Worm (Caenorhabditis elegans) whole organism, young adult: ENCODE data around the gene sli-1.

Source experiments
- B0261.1 ChIP-seq: sonication (generic microtip); optimal IDR thresholded peaks from 2 replicates; lab custom pipeline; 2016; ENCODE audit warnings: mild to moderate bottlenecking, missing genetic modification characterization, moderate library complexity, missing compliant biosample characterization
- D2030.7 ChIP-seq: fragments of 200-800 bp; sonication (Bioruptor generic); IDR thresholded peaks from 2 replicates; pipeline ENCODE4 v1.3.6; 2022; ENCODE audit warnings: missing genetic modification reagents, missing genetic modification characterization, missing compliant biosample characterization
- F10E7.11 ChIP-seq: sonication (generic microtip); optimal IDR thresholded peaks from 2 replicates; lab custom pipeline; 2017; ENCODE audit warnings: mild to moderate bottlenecking, missing genetic modification characterization, moderate library complexity, missing compliant biosample characterization
- F22D6.2 ChIP-seq: sonication (generic microtip); optimal IDR thresholded peaks from 2 replicates; lab custom pipeline; 2016; ENCODE audit warnings: mild to moderate bottlenecking, missing genetic modification characterization, missing compliant biosample characterization
- F23B12.7 ChIP-seq: sonication (generic microtip); optimal IDR thresholded peaks from 2 replicates; lab custom pipeline; 2017; ENCODE audit warnings: missing genetic modification characterization, mild to moderate bottlenecking, missing compliant biosample characterization, antibody characterized with exemption, moderate library complexity; ENCODE audit not compliant: insufficient read depth
- F33H1.4 ChIP-seq: fragments of 200-800 bp; sonication (Bioruptor generic); IDR thresholded peaks from 2 replicates; pipeline ENCODE4 v1.3.6; 2022; ENCODE audit warnings: missing genetic modification reagents, missing genetic modification characterization, missing compliant biosample characterization
- F57C9.4 ChIP-seq: sonication (generic microtip); optimal IDR thresholded peaks from 2 replicates; lab custom pipeline; 2017; ENCODE audit warnings: mild to moderate bottlenecking, missing genetic modification characterization, missing compliant biosample characterization
- T26A5.8 ChIP-seq: sonication (generic microtip); optimal IDR thresholded peaks from 2 replicates; lab custom pipeline; 2016; ENCODE audit warnings: missing genetic modification characterization, missing compliant biosample characterization
- ama-1 ChIP-seq, 3 experiments: fragments of 150-350 bp in 1 of 3; sonication (generic microtip) in 2 of 3; optimal IDR thresholded peaks; 2 replicates each; lab custom pipeline; 2014 to 2018; ENCODE audit warnings: missing biosample characterization in 2 of 3, missing genetic modification characterization in 2 of 3, missing genetic modification reagents in 2 of 3
- attf-6 ChIP-seq: fragments of 200-800 bp; sonication (Bioruptor generic); IDR thresholded peaks from 2 replicates; pipeline ENCODE4 v1.3.6; 2022; ENCODE audit warnings: missing genetic modification reagents, missing genetic modification characterization, missing compliant biosample characterization
- ceh-100 ChIP-seq: fragments of 200-800 bp; sonication (Bioruptor generic); IDR thresholded peaks from 2 replicates; pipeline ENCODE4 v1.3.6; 2022; ENCODE audit warnings: missing genetic modification reagents, missing genetic modification characterization, missing compliant biosample characterization
- ceh-40 ChIP-seq: fragments of 200-800 bp; sonication (Bioruptor generic); IDR thresholded peaks from 2 replicates; pipeline ENCODE4 v1.3.6; 2022; ENCODE audit warnings: missing genetic modification characterization, missing compliant biosample characterization
- ceh-58 ChIP-seq: fragments of 200-800 bp; sonication (Bioruptor generic); IDR thresholded peaks from 2 replicates; pipeline ENCODE4 v1.3.6; 2022; ENCODE audit warnings: missing genetic modification characterization, missing compliant biosample characterization
- ceh-79 ChIP-seq: sonication (generic microtip); optimal IDR thresholded peaks from 2 replicates; lab custom pipeline; 2017; ENCODE audit warnings: mild to moderate bottlenecking, missing genetic modification characterization, missing compliant biosample characterization
- chd-7 ChIP-seq: sonication (generic microtip); optimal IDR thresholded peaks from 2 replicates; lab custom pipeline; 2016; ENCODE audit warnings: mild to moderate bottlenecking, missing genetic modification characterization, moderate library complexity, missing compliant biosample characterization
- dpff-1 ChIP-seq: sonication (generic microtip); optimal IDR thresholded peaks from 2 replicates; lab custom pipeline; 2017; ENCODE audit warnings: mild to moderate bottlenecking, missing genetic modification characterization, missing compliant biosample characterization
- efl-1 ChIP-seq: fragments of 150-350 bp; optimal IDR thresholded peaks from 2 replicates; lab custom pipeline; 2014; ENCODE audit warnings: missing biosample characterization, missing genetic modification reagents, missing genetic modification characterization
- egl-18 ChIP-seq: fragments of 200-800 bp; sonication (Bioruptor generic); IDR thresholded peaks from 2 replicates; pipeline ENCODE4 v1.3.6; 2022; ENCODE audit warnings: missing genetic modification reagents, missing genetic modification characterization, missing compliant biosample characterization
- egl-44 ChIP-seq: fragments of 200-800 bp; sonication (Bioruptor generic); IDR thresholded peaks from 2 replicates; pipeline ENCODE4 v1.3.6; 2022; ENCODE audit warnings: missing genetic modification reagents, missing genetic modification characterization, missing compliant biosample characterization
- hlh-12 ChIP-seq: sonication (generic microtip); optimal IDR thresholded peaks from 2 replicates; lab custom pipeline; 2016; ENCODE audit warnings: missing genetic modification characterization, missing compliant biosample characterization
- hmg-1.2 ChIP-seq: fragments of 200-800 bp; sonication (Bioruptor generic); IDR thresholded peaks from 2 replicates; pipeline ENCODE4 v1.3.6; 2022; ENCODE audit warnings: missing genetic modification reagents, missing genetic modification characterization, missing compliant biosample characterization
- hsf-1 ChIP-seq: fragments of 200-800 bp; sonication (Bioruptor generic); IDR thresholded peaks from 2 replicates; pipeline ENCODE4 v1.3.6; 2022; ENCODE audit warnings: missing genetic modification reagents, missing genetic modification characterization, missing compliant biosample characterization
- lag-1 ChIP-seq: fragments of 200-800 bp; sonication (Bioruptor generic); IDR thresholded peaks from 2 replicates; pipeline ENCODE4 v1.3.6; 2022; ENCODE audit warnings: missing genetic modification reagents, missing genetic modification characterization, missing compliant biosample characterization
- lin-35 ChIP-seq, 3 experiments: fragments of 150-350 bp in 2 of 3; sonication (generic microtip) in 1 of 3; optimal IDR thresholded peaks; 2 replicates each; lab custom pipeline; 2014 to 2018; ENCODE audit warnings: missing biosample characterization in 3 of 3, missing genetic modification characterization in 3 of 3, missing genetic modification reagents in 3 of 3
- lin-40 ChIP-seq: sonication (generic microtip); optimal IDR thresholded peaks from 2 replicates; lab custom pipeline; 2016; ENCODE audit warnings: missing genetic modification characterization, mild to moderate bottlenecking, missing compliant biosample characterization, missing genotype, missing genetic modification reagents
- mcd-1 ChIP-seq: fragments of 200-800 bp; sonication (Bioruptor generic); IDR thresholded peaks from 2 replicates; pipeline ENCODE4 v1.3.6; 2022; ENCODE audit warnings: missing genetic modification reagents, missing genetic modification characterization, missing compliant biosample characterization
- mel-28 ChIP-seq: sonication (generic microtip); optimal IDR thresholded peaks from 2 replicates; lab custom pipeline; 2016; ENCODE audit warnings: borderline replicate concordance, mild to moderate bottlenecking, missing genetic modification characterization, missing compliant biosample characterization
- mes-4 ChIP-seq: sonication (generic microtip); optimal IDR thresholded peaks from 2 replicates; lab custom pipeline; 2016; ENCODE audit warnings: missing genotype, missing genetic modification characterization, missing compliant biosample characterization
- nfya-1 ChIP-seq: sonication (generic microtip); optimal IDR thresholded peaks from 2 replicates; lab custom pipeline; 2017; ENCODE audit warnings: antibody characterized with exemption, missing compliant biosample characterization, missing genetic modification characterization, borderline replicate concordance; ENCODE audit not compliant: insufficient read depth
- nhr-120 ChIP-seq: fragments of 200-800 bp; sonication (Bioruptor generic); IDR thresholded peaks from 2 replicates; pipeline ENCODE4 v1.3.6; 2022; ENCODE audit warnings: missing genetic modification characterization, missing compliant biosample characterization
- nhr-179 ChIP-seq: sonication (generic microtip); optimal IDR thresholded peaks from 2 replicates; lab custom pipeline; 2016; ENCODE audit warnings: mild to moderate bottlenecking, missing genetic modification characterization, missing compliant biosample characterization
- rcor-1 ChIP-seq: fragments of 200-800 bp; sonication (Bioruptor generic); IDR thresholded peaks from 2 replicates; pipeline ENCODE4 v1.3.6; 2022; ENCODE audit warnings: missing genetic modification reagents, missing genetic modification characterization, missing compliant biosample characterization
- repo-1 ChIP-seq: sonication (generic microtip); optimal IDR thresholded peaks from 2 replicates; lab custom pipeline; 2017; ENCODE audit warnings: mild to moderate bottlenecking, missing genetic modification characterization, missing compliant biosample characterization
- snpc-1.3 ChIP-seq: sonication (generic microtip); optimal IDR thresholded peaks from 2 replicates; lab custom pipeline; 2017; ENCODE audit warnings: missing genetic modification characterization, mild to moderate bottlenecking, missing compliant biosample characterization, antibody characterized with exemption, moderate library complexity, missing genotype, missing genetic modification reagents; ENCODE audit not compliant: insufficient read depth
- somi-1 ChIP-seq: fragments of 200-800 bp; sonication (Bioruptor generic); optimal IDR thresholded peaks from 2 replicates; lab custom pipeline; 2018; ENCODE audit warnings: mild to moderate bottlenecking, missing genetic modification characterization, missing compliant biosample characterization
- tbp1 ChIP-seq: fragments of 200-800 bp; sonication (Bioruptor generic); optimal IDR thresholded peaks from 2 replicates; lab custom pipeline; 2018; ENCODE audit warnings: mild to moderate bottlenecking, missing genetic modification characterization, missing compliant biosample characterization
- tbx-9 ChIP-seq: sonication (generic microtip); optimal IDR thresholded peaks from 2 replicates; lab custom pipeline; 2016; ENCODE audit warnings: borderline replicate concordance, missing genetic modification characterization, inconsistent platforms, missing compliant biosample characterization
- tlf-1 ChIP-seq: fragments of 200-800 bp; sonication (Bioruptor generic); optimal IDR thresholded peaks from 2 replicates; lab custom pipeline; 2018; ENCODE audit warnings: mild to moderate bottlenecking, missing genetic modification characterization, missing compliant biosample characterization
- unc-130 ChIP-seq: sonication (generic microtip); optimal IDR thresholded peaks from 2 replicates; lab custom pipeline; 2016; ENCODE audit warnings: missing genetic modification reagents, missing genetic modification characterization, missing compliant biosample characterization
- xnd-1 ChIP-seq: sonication (generic microtip); optimal IDR thresholded peaks from 2 replicates; lab custom pipeline; 2016; ENCODE audit warnings: missing genotype, missing genetic modification reagents, missing genetic modification characterization, missing compliant biosample characterization
- zim-3 ChIP-seq: sonication (generic microtip); optimal IDR thresholded peaks from 2 replicates; lab custom pipeline; 2017; ENCODE audit warnings: mild to moderate bottlenecking, missing genetic modification characterization, moderate library complexity, missing compliant biosample characterization
- ztf-22 ChIP-seq: fragments of 200-800 bp; sonication (Bioruptor generic); optimal IDR thresholded peaks from 2 replicates; lab custom pipeline; 2018; ENCODE audit warnings: mild to moderate bottlenecking, missing genetic modification characterization, moderate library complexity, missing compliant biosample characterization
- ztf-25 ChIP-seq: fragments of 200-800 bp; sonication (Bioruptor generic); IDR thresholded peaks from 2 replicates; pipeline ENCODE4 v1.3.6; 2022; ENCODE audit warnings: missing genetic modification reagents, missing genetic modification characterization, missing compliant biosample characterization
- ztf-3 ChIP-seq: fragments of 200-800 bp; sonication (Bioruptor generic); optimal IDR thresholded peaks from 2 replicates; lab custom pipeline; 2018; ENCODE audit warnings: mild to moderate bottlenecking, missing genetic modification characterization, missing compliant biosample characterization

The sli-1 gene

DNA sequence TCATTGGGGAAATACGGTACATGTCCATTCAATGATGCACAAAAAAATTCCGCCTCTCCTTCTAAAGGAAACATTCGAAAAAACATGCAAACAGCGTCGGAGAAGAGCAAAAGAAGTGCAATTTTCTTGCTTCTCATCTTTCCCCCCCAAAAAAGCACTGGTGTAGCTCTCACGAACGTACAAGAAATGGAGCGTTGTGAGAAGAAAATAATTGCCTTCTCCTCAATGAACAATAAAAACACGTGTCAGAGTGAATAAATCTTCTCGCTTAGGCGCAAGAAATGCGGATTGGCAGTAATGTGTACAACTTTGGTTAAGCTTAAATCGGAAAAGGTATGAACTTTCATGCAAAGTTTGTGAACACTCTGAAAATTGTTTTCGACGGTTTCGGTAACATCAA, 22.6 kb upstream of the sli-1 start:
- TF ChIP-seq ceh-100 (GFP tag; lab: Robert Waterston, UW) = no peak
- TF ChIP-seq attf-6 (GFP tag; lab: Robert Waterston, UW) = no peak
- TF ChIP-seq mes-4 = no peak
- TF ChIP-seq egl-18 (GFP tag; lab: Robert Waterston, UW) = no peak
- no peak for TF ChIP-seq F10E7.11 (tag; lab: Kevin White, UChicago)
- TF ChIP-seq B0261.1 (tag; lab: Kevin White, UChicago) = no peak

DNA sequence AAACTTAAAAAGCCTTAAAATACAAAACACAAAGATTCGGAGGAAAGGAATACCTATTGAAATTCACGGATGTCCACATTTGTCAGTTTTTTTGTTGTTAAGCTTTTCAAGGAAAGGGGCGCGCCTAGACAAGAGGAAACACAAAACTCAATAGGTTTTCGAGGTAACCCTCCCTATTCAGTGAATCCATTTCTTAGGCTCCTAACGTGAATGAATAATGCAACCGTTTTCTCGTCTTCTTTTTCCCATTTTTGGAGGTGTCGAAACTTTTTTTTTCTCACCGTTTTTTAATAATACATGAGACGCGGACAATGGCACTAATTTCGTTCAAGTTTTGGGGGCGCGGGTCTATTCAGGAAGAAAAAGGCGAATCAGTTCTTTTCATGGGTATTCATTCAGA, 11.2 kb upstream of the sli-1 start:
- TF ChIP-seq egl-44 (GFP tag; lab: Robert Waterston, UW) (no peak), D2030.7 (GFP tag; lab: Robert Waterston, UW) (no peak), F57C9.4 (tag; lab: Kevin White, UChicago) (no peak), zim-3 (tag; lab: Kevin White, UChicago) (no peak), hlh-12 (tag; lab: Kevin White, UChicago) (no peak), hsf-1 (GFP tag; lab: Robert Waterston, UW) (no peak), ceh-40 (GFP tag; lab: Robert Waterston, UW) (no peak), mcd-1 (GFP tag; lab: Robert Waterston, UW) (no peak), ztf-22 (GFP tag; lab: Kevin White, UChicago) (no peak)

- TF ChIP-seq somi-1 (no peak), ceh-79 (tag; lab: Kevin White, UChicago) (no peak), nhr-179 (tag; lab: Kevin White, UChicago) (no peak), rcor-1 (GFP tag; lab: Robert Waterston, UW) (no peak), tbx-9 (no peak), repo-1 (tag; lab: Kevin White, UChicago) (no peak), lag-1 (GFP tag; lab: Robert Waterston, UW) (no peak), efl-1 (GFP tag; lab: Kevin White, UChicago) (no peak), nhr-120 (GFP tag; lab: Robert Waterston, UW) (no peak), egl-44 (GFP tag; lab: Robert Waterston, UW) (no peak), F33H1.4 (GFP tag; lab: Robert Waterston, UW) (no peak), nfya-1 (tag; lab: Kevin White, UChicago) (no peak), ama-1 (optimal IDR thresholded peaks at IDR 0.05; lab: Kevin White, UChicago) (no peak), ama-1 (GFP tag; optimal IDR thresholded peaks at IDR 0.05; lab: Kevin White, UChicago) (no peak), ztf-25 (no peak), mes-4 (no peak), snpc-1.3 (tag; lab: Kevin White, UChicago) (no peak)
Measured at ce11 chrX:735572-735971, 9.8 kb upstream of the sli-1 start, which contains the start of gene npr-19. npr-19 (minus strand) TSS chrX:735672.

DNA sequence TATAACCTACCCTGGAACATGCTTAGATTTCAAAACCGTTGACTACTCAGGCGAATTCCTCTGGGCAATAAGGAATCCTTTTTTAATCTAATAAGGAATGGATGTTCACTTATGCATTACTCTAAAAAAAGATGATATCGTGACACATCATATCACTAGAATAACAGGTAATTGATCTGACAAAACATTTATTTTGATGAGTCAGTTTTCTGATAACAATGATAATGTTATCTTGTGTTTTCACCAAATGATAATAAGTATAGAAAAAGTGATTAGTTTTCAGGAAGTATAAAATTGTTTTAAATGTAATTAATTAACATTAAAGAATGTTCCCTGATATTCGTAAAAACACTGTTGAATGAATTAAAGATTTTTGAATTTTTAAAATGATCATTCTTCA, 3.3 kb upstream of the sli-1 start:
- TF ChIP-seq dpff-1 (no peak), ceh-40 (GFP tag; lab: Robert Waterston, UW) (no peak), F23B12.7 (tag; lab: Kevin White, UChicago) (no peak), lin-40 (tag; lab: Kevin White, UChicago) (no peak), mel-28 (no peak), chd-7 (no peak), hlh-12 (tag; lab: Kevin White, UChicago) (no peak), F22D6.2 (tag; lab: Kevin White, UChicago) (no peak), tlf-1 (no peak), ztf-22 (GFP tag; lab: Kevin White, UChicago) (no peak), hmg-1.2 (GFP tag; lab: Robert Waterston, UW) (no peak), xnd-1 (tag; lab: Kevin White, UChicago) (no peak), lin-35 (GFP tag; optimal IDR thresholded peaks at IDR 0.05; lab: Kevin White, UChicago) (no peak), ztf-25 (no peak), unc-130 (no peak), ztf-3 (GFP tag; lab: Kevin White, UChicago) (no peak), T26A5.8 (no peak), tbp1 (GFP tag; lab: Kevin White, UChicago) (no peak), ceh-58 (GFP tag; lab: Robert Waterston, UW) (no peak)
- TF ChIP-seq, all 124 proteins: peak for 0
